Fruit fly (Drosophila melanogaster) whole organism: ENCODE data around the gene mRpL23.

Experiments
- Dll ChIP-seq: fragments of >200 bp; optimal IDR thresholded peaks from 2 replicates; lab custom pipeline; 2017
- EcR ChIP-seq, 2 experiments: fragments of >200 bp; optimal IDR thresholded peaks; 2 replicates each; lab custom pipeline; 2017; ENCODE audit warnings: missing biosample characterization in 2 of 2, missing genetic modification characterization in 2 of 2, missing genetic modification reagents in 2 of 2
- pan ChIP-seq: fragments of >200 bp; optimal IDR thresholded peaks from 2 replicates; lab custom pipeline; 2017
- psq ChIP-seq: fragments of >200 bp; optimal IDR thresholded peaks from 2 replicates; lab custom pipeline; 2017

DNA sequence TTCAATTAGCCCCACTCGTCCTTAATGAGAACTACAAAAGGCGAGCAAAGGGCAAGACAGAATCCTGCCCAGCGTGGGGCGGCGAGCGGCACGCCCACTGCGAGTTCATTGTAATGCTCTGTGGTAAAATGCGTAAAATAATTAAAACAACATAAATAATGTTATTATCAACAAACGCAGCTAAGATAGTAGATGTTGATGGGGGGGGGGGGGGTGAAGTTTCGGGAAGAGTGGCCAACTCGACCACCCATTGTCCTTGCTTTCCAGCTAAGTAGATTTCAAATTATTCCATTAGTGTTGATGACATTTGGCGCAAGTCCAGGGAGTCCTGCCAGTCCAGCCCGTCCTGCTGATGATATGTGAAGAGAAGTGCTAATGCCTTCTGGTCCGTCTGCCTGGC lies 44.7 kb downstream of the mRpL23 start:
- no peak for TF ChIP-seq pan (lab: Kevin White, UChicago)
- TF ChIP-seq Dll = no peak
- TF ChIP-seq psq = no peak
- no peak for TF ChIP-seq EcR (GFP tag; optimal IDR thresholded peaks at IDR 0.05; lab: Kevin White, UChicago)
